Worm (Caenorhabditis elegans): ENCODE results near the gene W03F8.6.

W03F8.6 gene

ce11 chrIV:5209390-5209789 is 23.0 kb upstream of the W03F8.6 start, which contains the start of the genes Y59E9AL.36 and nbet-1 (continued):
- TF ChIP-seq alr-1 (tag; optimal IDR thresholded peaks at IDR 0.05) (no peak), nhr-12 (tag; optimal IDR thresholded peaks at IDR 0.05) (no peak), crh-2 (tag; optimal IDR thresholded peaks at IDR 0.05) (peak; percentile 96), sma-9 (GFP tag; optimal IDR thresholded peaks at IDR 0.05) (peak; percentile 52), sma-9 (tag; optimal IDR thresholded peaks at IDR 0.05) (no peak), ama-1 (optimal IDR thresholded peaks at IDR 0.05) (no peak), ztf-11 (tag; optimal IDR thresholded peaks at IDR 0.05) (no peak), nhr-23 (tag; optimal IDR thresholded peaks at IDR 0.05) (no peak), mdl-1 (tag; optimal IDR thresholded peaks at IDR 0.05) (peak in 1 of 2 experiments; percentile 36), mab-5 (tag; optimal IDR thresholded peaks at IDR 0.05) (peak; percentile 72), nhr-11 (tag; optimal IDR thresholded peaks at IDR 0.05) (peak; percentile 69), ceh-16 (tag; optimal IDR thresholded peaks at IDR 0.05) (no peak)

- no peak for TF ChIP-seq gmeb-1 (tag; optimal IDR thresholded peaks at IDR 0.05)
- no peak for TF ChIP-seq Y55F3AM.14 (GFP tag; optimal IDR thresholded peaks at IDR 0.05)
- TF ChIP-seq mdl-1 (tag; optimal IDR thresholded peaks at IDR 0.05): no peak
- TF ChIP-seq elt-3 (tag; optimal IDR thresholded peaks at IDR 0.05): no peak
- TF ChIP-seq alr-1 (tag; optimal IDR thresholded peaks at IDR 0.05): no peak
Observed at ce11 chrIV:5206716-5207115, 20.3 kb upstream of the W03F8.6 start.

ce11 chrIV:5204573-5204972 is 18.2 kb upstream of the W03F8.6 start, which contains the start of gene tni-4:
Gene tni-4, plus strand, starts transcription at chrIV:5204591.
- TF ChIP-seq lin-13 (GFP tag; optimal IDR thresholded peaks at IDR 0.05): no peak
- TF ChIP-seq unc-55 (GFP tag; optimal IDR thresholded peaks at IDR 0.05): no peak
- TF ChIP-seq dmd-4 (tag; optimal IDR thresholded peaks at IDR 0.05): no peak
- no peak for TF ChIP-seq nhr-12 (tag; optimal IDR thresholded peaks at IDR 0.05)
- no peak for TF ChIP-seq nhr-129 (tag; optimal IDR thresholded peaks at IDR 0.05)
- no peak for TF ChIP-seq nhr-6 (tag; optimal IDR thresholded peaks at IDR 0.05)
- TF ChIP-seq unc-39 (tag; optimal IDR thresholded peaks at IDR 0.05): no peak
- no peak for TF ChIP-seq egl-27 (tag; optimal IDR thresholded peaks at IDR 0.05)
- no peak for TF ChIP-seq F13H6.1 (tag; optimal IDR thresholded peaks at IDR 0.05)
- TF ChIP-seq nhr-23 (tag; optimal IDR thresholded peaks at IDR 0.05): no peak
- no peak for TF ChIP-seq sem-4 (tag; optimal IDR thresholded peaks at IDR 0.05)
- TF ChIP-seq skn-1 (tag; optimal IDR thresholded peaks at IDR 0.05): no peak
- no peak for TF ChIP-seq sma-3 (GFP tag; optimal IDR thresholded peaks at IDR 0.05)
- no peak for TF ChIP-seq fos-1 (tag; optimal IDR thresholded peaks at IDR 0.05)
- no peak for TF ChIP-seq mdl-1 (tag; optimal IDR thresholded peaks at IDR 0.05)

ce11 chrIV:5202575-5202974 is 16.2 kb upstream of the W03F8.6 start:
- no peak for TF ChIP-seq nhr-77 (tag; optimal IDR thresholded peaks at IDR 0.05)

- TF ChIP-seq lin-13 (GFP tag; optimal IDR thresholded peaks at IDR 0.05) (no peak), nhr-21 (tag; optimal IDR thresholded peaks at IDR 0.05) (peak; percentile 32), blmp-1 (tag; optimal IDR thresholded peaks at IDR 0.05; ENCODE audit: insufficient read depth) (no peak), unc-62 (GFP tag; optimal IDR thresholded peaks at IDR 0.05) (no peak), ZK546.5 (tag; optimal IDR thresholded peaks at IDR 0.05) (no peak), ceh-82 (tag; optimal IDR thresholded peaks at IDR 0.05) (no peak), nhr-11 (tag; optimal IDR thresholded peaks at IDR 0.05) (no peak), lsy-2 (tag; optimal IDR thresholded peaks at IDR 0.05) (peak in 1 of 2 experiments; percentile 18)
Observed at ce11 chrIV:5200813-5201212, 14.4 kb upstream of the W03F8.6 start.

DNA sequence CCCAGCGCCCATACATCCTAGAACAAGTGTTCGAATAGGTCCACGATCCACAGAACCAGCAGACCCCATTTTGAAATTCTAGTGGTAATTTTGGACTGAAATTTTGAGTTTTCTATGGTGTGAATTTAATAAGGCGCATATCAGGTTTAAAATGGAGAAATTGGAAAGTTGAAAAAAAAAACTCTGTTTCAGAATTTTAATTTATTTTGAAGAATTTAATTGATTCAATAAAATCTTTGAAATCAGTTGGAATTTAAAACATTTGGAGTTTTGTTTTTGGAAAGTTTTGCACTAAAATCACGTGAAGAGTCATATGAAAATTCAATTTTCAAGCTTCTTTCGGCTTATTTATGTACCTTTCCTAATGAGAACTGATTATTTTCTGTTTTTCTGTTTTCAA is 9.2 kb upstream of the W03F8.6 start, which contains the start of gene gpa-18:
Gene gpa-18, minus strand, starts transcription at position 101 of the 400 bp plus-strand sequence.
- no peak for TF ChIP-seq snpc-4 (tag; optimal IDR thresholded peaks at IDR 0.05)
- no peak for TF ChIP-seq R02D3.7 (tag; optimal IDR thresholded peaks at IDR 0.05)
- no peak for TF ChIP-seq zag-1 (tag; optimal IDR thresholded peaks at IDR 0.05)
- TF ChIP-seq nhr-12 (tag; optimal IDR thresholded peaks at IDR 0.05): no peak
- no peak for TF ChIP-seq fos-1 (tag; optimal IDR thresholded peaks at IDR 0.05)

Measured in whole organism, L2 larva.